Fruit fly (Drosophila melanogaster): ENCODE data around the gene CG2975.

Gene CG2975

DNA sequence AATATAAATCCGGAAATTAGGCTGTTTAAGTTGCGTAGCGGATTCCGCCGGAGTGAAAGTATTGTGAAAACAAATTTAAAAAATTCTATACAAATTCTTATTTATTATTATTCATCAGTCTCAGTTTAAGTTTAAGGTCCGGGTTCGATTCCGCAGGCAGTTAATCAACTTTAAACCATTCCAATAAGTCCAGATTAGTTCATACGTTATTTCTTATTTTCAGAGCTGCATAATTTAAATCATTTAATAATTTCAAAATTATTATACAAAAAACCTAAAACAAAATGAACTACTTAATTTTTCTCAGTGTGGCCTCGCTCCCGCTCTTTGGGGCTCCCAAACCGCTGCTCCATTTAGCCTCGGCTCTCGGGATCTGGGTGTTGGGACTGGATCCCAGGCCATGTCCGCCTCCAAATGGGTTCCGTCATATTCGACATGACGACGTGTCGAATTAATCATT lies 9.6 kb upstream of the CG2975 start (continued):
- peak; percentile 73 for TF ChIP-seq fd3F (GFP tag; optimal IDR thresholded peaks at IDR 0.05)
- peak; percentile 90 for TF ChIP-seq Spps (tag; optimal IDR thresholded peaks at IDR 0.05)
- peak; percentile 30 for TF ChIP-seq CG16863 (GFP tag; optimal IDR thresholded peaks at IDR 0.05)
- TF ChIP-seq CG2712 (tag; optimal IDR thresholded peaks at IDR 0.05), result peak; percentile 95
- peak; percentile 83 for TF ChIP-seq CG2875 (GFP tag; optimal IDR thresholded peaks at IDR 0.05)
- no peak for TF ChIP-seq hth (optimal IDR thresholded peaks at IDR 0.05)
- no peak for TF ChIP-seq bowl (GFP tag; IDR thresholded peaks at IDR 0.05)
- peak; percentile 79 for TF ChIP-seq sug (tag; optimal IDR thresholded peaks at IDR 0.05)
- TF ChIP-seq repo (GFP tag; optimal IDR thresholded peaks at IDR 0.05), result peak; percentile 22
- TF ChIP-seq luna (GFP tag; optimal IDR thresholded peaks at IDR 0.05), result no peak
- TF ChIP-seq dmrt99B (tag; optimal IDR thresholded peaks at IDR 0.05), result peak; percentile 93

- TF ChIP-seq B-H1 (GFP tag; IDR thresholded peaks at IDR 0.05) (no peak), CG18619 (GFP tag; optimal IDR thresholded peaks at IDR 0.05) (no peak), chinmo (GFP tag; IDR thresholded peaks at IDR 0.05; ENCODE audit: partially characterized antibody) (peak; percentile 51; the same call in 1 of the 4 replicates), CG6813 (GFP tag; optimal IDR thresholded peaks at IDR 0.05) (no peak), CG6765 (GFP tag; optimal IDR thresholded peaks at IDR 0.05) (no peak), abd-A (tag; optimal IDR thresholded peaks at IDR 0.05) (peak; percentile 40), ftz-f1 (GFP tag; optimal IDR thresholded peaks at IDR 0.05) (no peak), D (optimal IDR thresholded peaks at IDR 0.05) (no peak), D (GFP tag; optimal IDR thresholded peaks at IDR 0.05) (no peak), Dbx (GFP tag; IDR thresholded peaks at IDR 0.05) (no peak), Hr39 (optimal IDR thresholded peaks at IDR 0.05) (no peak), CG4328 (GFP tag; optimal IDR thresholded peaks at IDR 0.05) (no peak), Stat92E (GFP tag; optimal IDR thresholded peaks at IDR 0.05) (no peak), Deaf1 (tag; optimal IDR thresholded peaks at IDR 0.05) (peak; percentile 44), jing (GFP tag; optimal IDR thresholded peaks at IDR 0.05) (no peak), CG15011 (GFP tag; optimal IDR thresholded peaks at IDR 0.05) (no peak), crol (GFP tag; IDR thresholded peaks at IDR 0.05) (no peak), Doc3 (GFP tag; IDR thresholded peaks at IDR 0.05; ENCODE audit: partially characterized antibody) (no peak), CG13894 (tag; optimal IDR thresholded peaks at IDR 0.05) (peak; percentile 12), lilli (GFP tag; optimal IDR thresholded peaks at IDR 0.05) (no peak), E2f2 (GFP tag; IDR thresholded peaks at IDR 0.05) (no peak), chn (GFP tag; optimal IDR thresholded peaks at IDR 0.05) (no peak), CG10543 (GFP tag; optimal IDR thresholded peaks at IDR 0.05) (no peak), CG8765 (GFP tag; IDR thresholded peaks at IDR 0.05) (no peak), Blimp-1 (GFP tag; optimal IDR thresholded peaks at IDR 0.05) (peak; percentile 56), CG17361 (GFP tag; IDR thresholded peaks at IDR 0.05) (no peak), CG12769 (tag; optimal IDR thresholded peaks at IDR 0.05) (peak; percentile 79), run (tag; optimal IDR thresholded peaks at IDR 0.05) (no peak), ase (GFP tag; IDR thresholded peaks at IDR 0.05) (no peak), ERR (GFP tag; optimal IDR thresholded peaks at IDR 0.05) (no peak), gem (tag; optimal IDR thresholded peaks at IDR 0.05) (no peak), E2f1 (GFP tag; IDR thresholded peaks at IDR 0.05) (no peak), grn (GFP tag; optimal IDR thresholded peaks at IDR 0.05) (peak; percentile 85), vvl (GFP tag; IDR thresholded peaks at IDR 0.05) (peak; percentile 29; the same call in 1 of the 2 replicates), Tbp (GFP tag; optimal IDR thresholded peaks at IDR 0.05) (no peak), CG31388 (GFP tag; optimal IDR thresholded peaks at IDR 0.05) (no peak)
These were observed 2.0 kb upstream of the CG2975 start, which contains the start of the genes CG3119 and Cpr23B for dm6 chr2L:2837742-2838461. Gene CG3119, minus strand, starts transcription at chr2L:2837833. Gene Cpr23B, plus strand, starts transcription at chr2L:2838411.

Data from whole organism, embryonic.